Worm (Caenorhabditis elegans): ENCODE data around the gene unc-70.

DNA sequence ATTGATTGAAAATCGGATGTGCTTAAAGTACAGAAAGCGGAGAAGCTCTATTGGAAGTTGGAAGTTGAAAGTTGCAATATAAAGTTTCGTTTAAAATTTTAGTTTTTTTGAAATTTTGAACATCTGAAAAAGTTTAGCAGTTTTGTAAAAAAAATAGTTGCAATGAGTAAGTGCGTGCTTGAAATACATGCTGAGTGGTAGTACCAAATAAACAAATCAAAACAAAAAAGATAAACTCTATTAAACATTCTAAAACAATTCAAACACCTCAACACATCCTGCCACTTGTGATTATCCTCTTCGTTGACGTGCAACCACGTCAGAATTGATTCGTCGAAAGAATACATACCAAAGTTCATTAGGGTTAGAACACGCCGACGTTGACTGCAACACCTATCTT is 38.1 kb downstream of the unc-70 start:
- TF ChIP-seq dao-5 (tag; optimal IDR thresholded peaks at IDR 0.05), result no peak
- TF ChIP-seq him-1 (tag; optimal IDR thresholded peaks at IDR 0.05), result no peak
- no peak for TF ChIP-seq W03F9.2 (tag; optimal IDR thresholded peaks at IDR 0.05)
